Worm (Caenorhabditis elegans) whole organism, young adult: ENCODE data around the gene VC5.2.

Experiments used
- B0336.3 ChIP-seq: fragments of 200-800 bp; sonication (Bioruptor generic); IDR thresholded peaks from 2 replicates; pipeline ENCODE4 v1.3.6; 2022; ENCODE audit warnings: missing genetic modification characterization, missing compliant biosample characterization
- C06A6.2 ChIP-seq: fragments of 200-800 bp; sonication (Bioruptor generic); conservative IDR thresholded peaks from 2 replicates; pipeline ENCODE4 v1.3.6; 2022; ENCODE audit warnings: missing genetic modification characterization, missing compliant biosample characterization
- C17E4.6 ChIP-seq: fragments of 200-800 bp; sonication (Bioruptor generic); IDR thresholded peaks from 2 replicates; pipeline ENCODE4 v1.3.6; 2022; ENCODE audit warnings: missing genetic modification reagents, missing genetic modification characterization, missing compliant biosample characterization
- D2030.7 ChIP-seq: fragments of 200-800 bp; sonication (Bioruptor generic); IDR thresholded peaks from 2 replicates; pipeline ENCODE4 v1.3.6; 2022; ENCODE audit warnings: missing genetic modification reagents, missing genetic modification characterization, missing compliant biosample characterization
- F10E7.11 ChIP-seq: sonication (generic microtip); optimal IDR thresholded peaks from 2 replicates; lab custom pipeline; 2017; ENCODE audit warnings: mild to moderate bottlenecking, missing genetic modification characterization, moderate library complexity, missing compliant biosample characterization
- F22D6.2 ChIP-seq: sonication (generic microtip); optimal IDR thresholded peaks from 2 replicates; lab custom pipeline; 2016; ENCODE audit warnings: mild to moderate bottlenecking, missing genetic modification characterization, missing compliant biosample characterization
- F23B12.7 ChIP-seq: sonication (generic microtip); optimal IDR thresholded peaks from 2 replicates; lab custom pipeline; 2017; ENCODE audit warnings: missing genetic modification characterization, mild to moderate bottlenecking, missing compliant biosample characterization, antibody characterized with exemption, moderate library complexity; ENCODE audit not compliant: insufficient read depth
- F49E8.2 ChIP-seq: sonication (generic microtip); optimal IDR thresholded peaks from 3 replicates; lab custom pipeline; 2017; ENCODE audit warnings: missing genetic modification characterization, mild to moderate bottlenecking, missing compliant biosample characterization, antibody characterized with exemption, moderate library complexity; ENCODE audit not compliant: insufficient read depth
- F55B11.4 ChIP-seq: sonication (generic microtip); optimal IDR thresholded peaks from 2 replicates; lab custom pipeline; 2016; ENCODE audit warnings: missing compliant biosample characterization, missing genetic modification characterization, borderline replicate concordance; ENCODE audit not compliant: insufficient read depth
- F57C9.4 ChIP-seq: sonication (generic microtip); optimal IDR thresholded peaks from 2 replicates; lab custom pipeline; 2017; ENCODE audit warnings: mild to moderate bottlenecking, missing genetic modification characterization, missing compliant biosample characterization
- K12H6.12 ChIP-seq: fragments of 200-800 bp; sonication (Bioruptor generic); optimal IDR thresholded peaks from 2 replicates; lab custom pipeline; 2018; ENCODE audit warnings: mild to moderate bottlenecking, missing genetic modification characterization, missing compliant biosample characterization
- T26A5.8 ChIP-seq: sonication (generic microtip); optimal IDR thresholded peaks from 2 replicates; lab custom pipeline; 2016; ENCODE audit warnings: missing genetic modification characterization, missing compliant biosample characterization
- Y53F4B.3 ChIP-seq: fragments of 200-800 bp; sonication (Bioruptor generic); IDR thresholded peaks from 2 replicates; pipeline ENCODE4 v1.3.6; 2022; ENCODE audit warnings: missing genetic modification reagents, missing genetic modification characterization, missing compliant biosample characterization
- Y53G8AR.9 ChIP-seq: fragments of 200-800 bp; sonication (Bioruptor generic); conservative IDR thresholded peaks from 2 replicates; pipeline ENCODE4 v1.3.6; 2022; ENCODE audit warnings: missing genetic modification reagents, missing genetic modification characterization, missing compliant biosample characterization
- aptf-2 ChIP-seq: fragments of 200-800 bp; sonication (Bioruptor generic); conservative IDR thresholded peaks from 2 replicates; pipeline ENCODE4 v1.3.6; 2022; ENCODE audit warnings: missing genetic modification reagents, missing genetic modification characterization, missing compliant biosample characterization
- atf-7 ChIP-seq: sonication (generic microtip); optimal IDR thresholded peaks from 2 replicates; lab custom pipeline; 2017; ENCODE audit warnings: mild to moderate bottlenecking, missing genetic modification characterization, missing compliant biosample characterization
- attf-3 ChIP-seq: fragments of 200-800 bp; sonication (Bioruptor generic); conservative IDR thresholded peaks from 2 replicates; pipeline ENCODE4 v1.3.6; 2022; ENCODE audit warnings: missing genetic modification reagents, missing genetic modification characterization, missing compliant biosample characterization
- attf-5 ChIP-seq: fragments of 200-800 bp; sonication (Bioruptor generic); optimal IDR thresholded peaks from 2 replicates; lab custom pipeline; 2018; ENCODE audit warnings: mild to moderate bottlenecking, missing genetic modification characterization, missing compliant biosample characterization
- bed-1 ChIP-seq: fragments of 200-800 bp; sonication (Bioruptor generic); IDR thresholded peaks from 2 replicates; pipeline ENCODE4 v1.3.6; 2022; ENCODE audit warnings: missing genetic modification reagents, missing genetic modification characterization, missing compliant biosample characterization
- bed-2 ChIP-seq: fragments of 200-800 bp; sonication (Bioruptor generic); IDR thresholded peaks from 2 replicates; pipeline ENCODE4 v1.3.6; 2022; ENCODE audit warnings: missing genetic modification reagents, missing genetic modification characterization, missing compliant biosample characterization
- ceh-100 ChIP-seq: fragments of 200-800 bp; sonication (Bioruptor generic); IDR thresholded peaks from 2 replicates; pipeline ENCODE4 v1.3.6; 2022; ENCODE audit warnings: missing genetic modification reagents, missing genetic modification characterization, missing compliant biosample characterization
- ceh-27 ChIP-seq: fragments of 200-800 bp; sonication (Bioruptor generic); optimal IDR thresholded peaks from 2 replicates; lab custom pipeline; 2018; ENCODE audit warnings: mild to moderate bottlenecking, missing genetic modification characterization, moderate library complexity, missing compliant biosample characterization
- dpff-1 ChIP-seq: sonication (generic microtip); optimal IDR thresholded peaks from 2 replicates; lab custom pipeline; 2017; ENCODE audit warnings: mild to moderate bottlenecking, missing genetic modification characterization, missing compliant biosample characterization
- fkh-3 ChIP-seq: sonication (generic microtip); optimal IDR thresholded peaks from 2 replicates; lab custom pipeline; 2016; ENCODE audit warnings: mild to moderate bottlenecking, missing genetic modification characterization, missing compliant biosample characterization
- hmg-1.2 ChIP-seq: fragments of 200-800 bp; sonication (Bioruptor generic); IDR thresholded peaks from 2 replicates; pipeline ENCODE4 v1.3.6; 2022; ENCODE audit warnings: missing genetic modification reagents, missing genetic modification characterization, missing compliant biosample characterization
- let-526 ChIP-seq: fragments of 200-800 bp; sonication (Bioruptor generic); IDR thresholded peaks from 2 replicates; pipeline ENCODE4 v1.3.6; 2022; ENCODE audit warnings: missing genetic modification reagents, missing genetic modification characterization, missing compliant biosample characterization
- lin-26 ChIP-seq: fragments of 200-800 bp; sonication (Bioruptor generic); IDR thresholded peaks from 2 replicates; pipeline ENCODE4 v1.3.6; 2022; ENCODE audit warnings: missing genetic modification reagents, missing genetic modification characterization, missing compliant biosample characterization
- lin-54 ChIP-seq: fragments of 200-800 bp; sonication (Bioruptor generic); optimal IDR thresholded peaks from 2 replicates; lab custom pipeline; 2018; ENCODE audit warnings: mild to moderate bottlenecking, missing genetic modification characterization, missing compliant biosample characterization
- lir-1 ChIP-seq: fragments of 200-800 bp; sonication (Bioruptor generic); conservative IDR thresholded peaks from 2 replicates; pipeline ENCODE4 v1.3.6; 2022; ENCODE audit warnings: missing genetic modification reagents, missing genetic modification characterization, missing compliant biosample characterization
- nfya-1 ChIP-seq: sonication (generic microtip); optimal IDR thresholded peaks from 2 replicates; lab custom pipeline; 2017; ENCODE audit warnings: antibody characterized with exemption, missing compliant biosample characterization, missing genetic modification characterization, borderline replicate concordance; ENCODE audit not compliant: insufficient read depth
- nfyb-1 ChIP-seq: fragments of 200-800 bp; sonication (Bioruptor generic); IDR thresholded peaks from 2 replicates; pipeline ENCODE4 v1.3.6; 2022; ENCODE audit warnings: missing genetic modification reagents, missing genetic modification characterization, missing compliant biosample characterization
- nhr-120 ChIP-seq: fragments of 200-800 bp; sonication (Bioruptor generic); IDR thresholded peaks from 2 replicates; pipeline ENCODE4 v1.3.6; 2022; ENCODE audit warnings: missing genetic modification characterization, missing compliant biosample characterization
- nhr-179 ChIP-seq: sonication (generic microtip); optimal IDR thresholded peaks from 2 replicates; lab custom pipeline; 2016; ENCODE audit warnings: mild to moderate bottlenecking, missing genetic modification characterization, missing compliant biosample characterization
- nhr-80 ChIP-seq: sonication (generic microtip); optimal IDR thresholded peaks from 2 replicates; lab custom pipeline; 2016; ENCODE audit warnings: missing genetic modification characterization, missing compliant biosample characterization
- nhr-90 ChIP-seq: sonication (generic microtip); optimal IDR thresholded peaks from 2 replicates; lab custom pipeline; 2016; ENCODE audit warnings: missing genotype, mild to moderate bottlenecking, missing genetic modification characterization, missing compliant biosample characterization
- pha-4 ChIP-seq: fragments of 150-350 bp; sonication (generic microtip); optimal IDR thresholded peaks from 2 replicates; lab custom pipeline; 2014; ENCODE audit warnings: missing biosample characterization, missing genetic modification reagents, missing genetic modification characterization
- rpc-1 ChIP-seq, 2 experiments: fragments of 150-350 bp in 1 of 2; sonication (generic microtip) in 1 of 2; optimal IDR thresholded peaks; 2 replicates each; lab custom pipeline; 2014 to 2018; ENCODE audit warnings: missing biosample characterization in 1 of 2, missing genetic modification characterization in 1 of 2, missing genetic modification reagents in 1 of 2, missing genotype in 1 of 2
- sea-2 ChIP-seq: fragments of 200-800 bp; sonication (Bioruptor generic); IDR thresholded peaks from 2 replicates; pipeline ENCODE4 v1.3.6; 2022; ENCODE audit warnings: missing genetic modification characterization, missing compliant biosample characterization
- snpc-3.4 ChIP-seq: sonication (generic microtip); optimal IDR thresholded peaks from 2 replicates; lab custom pipeline; 2017; ENCODE audit warnings: missing genetic modification characterization, mild to moderate bottlenecking, missing compliant biosample characterization, antibody characterized with exemption, moderate library complexity, missing genotype, missing genetic modification reagents
- somi-1 ChIP-seq: fragments of 200-800 bp; sonication (Bioruptor generic); optimal IDR thresholded peaks from 2 replicates; lab custom pipeline; 2018; ENCODE audit warnings: mild to moderate bottlenecking, missing genetic modification characterization, missing compliant biosample characterization
- zim-3 ChIP-seq: sonication (generic microtip); optimal IDR thresholded peaks from 2 replicates; lab custom pipeline; 2017; ENCODE audit warnings: mild to moderate bottlenecking, missing genetic modification characterization, moderate library complexity, missing compliant biosample characterization
- ztf-25 ChIP-seq: fragments of 200-800 bp; sonication (Bioruptor generic); IDR thresholded peaks from 2 replicates; pipeline ENCODE4 v1.3.6; 2022; ENCODE audit warnings: missing genetic modification reagents, missing genetic modification characterization, missing compliant biosample characterization

The VC5.2 gene

ce11 chrV:7085518-7086104 is at the start of gene VC5.2:
Gene VC5.2 (plus strand): TSS chrV:7085956.
- TF ChIP-seq attf-5 (GFP tag; lab: Kevin White, UChicago): no peak
- no peak for TF ChIP-seq snpc-3.4 (tag; lab: Kevin White, UChicago)
- no peak for TF ChIP-seq C06A6.2
- TF ChIP-seq atf-7 (tag; lab: Kevin White, UChicago): no peak
- no peak for TF ChIP-seq T26A5.8 (tag; lab: Kevin White, UChicago)
- TF ChIP-seq lin-54 (GFP tag; lab: Kevin White, UChicago): no peak
- no peak for TF ChIP-seq F55B11.4 (tag; lab: Kevin White, UChicago)
- TF ChIP-seq bed-2 (GFP tag; lab: Robert Waterston, UW): no peak
- TF ChIP-seq nhr-179 (tag; lab: Kevin White, UChicago): no peak
- no peak for TF ChIP-seq nfya-1 (tag; lab: Kevin White, UChicago)
- TF ChIP-seq lin-26 (GFP tag; lab: Robert Waterston, UW): no peak
- TF ChIP-seq lir-1 (GFP tag; lab: Robert Waterston, UW): no peak
- no peak for TF ChIP-seq K12H6.12 (tag; lab: Kevin White, UChicago)
- TF ChIP-seq F10E7.11 (tag; lab: Kevin White, UChicago): no peak
- no peak for TF ChIP-seq F23B12.7 (tag; lab: Kevin White, UChicago)
- TF ChIP-seq somi-1 (GFP tag; lab: Kevin White, UChicago): no peak
- TF ChIP-seq Y53G8AR.9 (GFP tag; lab: Robert Waterston, UW): no peak
- no peak for TF ChIP-seq Y53F4B.3 (GFP tag; lab: Robert Waterston, UW)
- TF ChIP-seq fkh-3: no peak

ce11 chrV:7036475-7036874 is 49.3 kb upstream of the VC5.2 start, which contains the start of gene twk-11:
Gene twk-11 (minus strand): TSS chrV:7036575.
- TF ChIP-seq ztf-25 (GFP tag; lab: Robert Waterston, UW): no peak
- no peak for TF ChIP-seq ceh-27 (GFP tag; lab: Kevin White, UChicago)
- no peak for TF ChIP-seq F57C9.4 (tag; lab: Kevin White, UChicago)
- no peak for TF ChIP-seq nhr-120 (GFP tag; lab: Robert Waterston, UW)
- TF ChIP-seq hmg-1.2 (GFP tag; lab: Robert Waterston, UW): no peak; the same call in 1 of the 2 replicates
- TF ChIP-seq attf-3 (GFP tag; lab: Robert Waterston, UW): no peak
- no peak for TF ChIP-seq aptf-2 (GFP tag; lab: Robert Waterston, UW)

- TF ChIP-seq nfyb-1: no peak
- no peak for TF ChIP-seq Y53F4B.3 (GFP tag; lab: Robert Waterston, UW)
- TF ChIP-seq hmg-1.2 (GFP tag; lab: Robert Waterston, UW): no peak
- TF ChIP-seq rpc-1 (optimal IDR thresholded peaks at IDR 0.05; lab: Kevin White, UChicago): no peak
- no peak for TF ChIP-seq rpc-1 (tag; optimal IDR thresholded peaks at IDR 0.05; lab: Kevin White, UChicago)
- TF ChIP-seq let-526: no peak
- no peak for TF ChIP-seq bed-1 (GFP tag; lab: Robert Waterston, UW)
Measured at ce11 chrV:7046005-7046404, 39.8 kb upstream of the VC5.2 start, which contains the start of gene F20A1.2. Gene F20A1.2 (plus strand): TSS chrV:7046305.

- TF ChIP-seq sea-2 (no peak), nhr-90 (tag; lab: Kevin White, UChicago) (no peak), F22D6.2 (no peak), hmg-1.2 (GFP tag; lab: Robert Waterston, UW) (no peak), T26A5.8 (tag; lab: Kevin White, UChicago) (no peak), B0336.3 (no peak), ztf-25 (GFP tag; lab: Robert Waterston, UW) (no peak), lir-1 (GFP tag; lab: Robert Waterston, UW) (no peak), zim-3 (no peak), D2030.7 (no peak), lin-26 (GFP tag; lab: Robert Waterston, UW) (no peak), C06A6.2 (no peak), C17E4.6 (GFP tag; lab: Robert Waterston, UW) (no peak), dpff-1 (tag; lab: Kevin White, UChicago) (no peak), nfyb-1 (no peak), pha-4 (tag; lab: Kevin White, UChicago) (no peak), F49E8.2 (tag; lab: Kevin White, UChicago) (no peak), nhr-80 (tag; lab: Kevin White, UChicago) (no peak), ceh-100 (GFP tag; lab: Robert Waterston, UW) (no peak)
Measured at ce11 chrV:7047512-7047911, 38.2 kb upstream of the VC5.2 start, which contains the start of gene F20A1.8. Gene F20A1.8 (minus strand): TSS chrV:7047612.
